Worm (Caenorhabditis elegans): Measurements from ENCODE around the gene best-1.
A peak's percentile ranks its signal among the peaks of the same experiment; 100 is the strongest.

best-1 gene

ce11 chrIV:13121396-13121795 lies 11.8 kb upstream of the best-1 start:
- TF ChIP-seq lin-35 (GFP tag; optimal IDR thresholded peaks at IDR 0.05) (no peak), zim-3 (tag; optimal IDR thresholded peaks at IDR 0.05) (no peak), ceh-27 (GFP tag; optimal IDR thresholded peaks at IDR 0.05) (no peak), B0261.1 (tag; optimal IDR thresholded peaks at IDR 0.05) (no peak), madf-10 (tag; optimal IDR thresholded peaks at IDR 0.05) (no peak), bed-2 (GFP tag; IDR thresholded peaks at IDR 0.05) (no peak), sea-2 (GFP tag; IDR thresholded peaks at IDR 0.05) (no peak)

ce11 chrIV:13118794-13119193 lies 9.2 kb upstream of the best-1 start, which contains the start of gene unc-30:
unc-30 (plus strand) TSS chrIV:13118977.
- peak; percentile 38 for TF ChIP-seq K12H6.12 (tag; optimal IDR thresholded peaks at IDR 0.05)
- no peak for TF ChIP-seq nhr-179 (tag; optimal IDR thresholded peaks at IDR 0.05)
- no peak for TF ChIP-seq nfya-2 (GFP tag; IDR thresholded peaks at IDR 0.05)
- no peak for TF ChIP-seq madf-10 (tag; optimal IDR thresholded peaks at IDR 0.05)
- TF ChIP-seq Y79H2A.3 (GFP tag; conservative IDR thresholded peaks at IDR 0.05) = no peak

ce11 chrIV:13116679-13117078 lies 7.1 kb upstream of the best-1 start:
- no peak for TF ChIP-seq dpl-1 (GFP tag; optimal IDR thresholded peaks at IDR 0.05)
- no peak for TF ChIP-seq F39B2.1 (GFP tag; IDR thresholded peaks at IDR 0.05)
- TF ChIP-seq snpc-3.4 (tag; optimal IDR thresholded peaks at IDR 0.05) = no peak
- no peak for TF ChIP-seq mel-28 (tag; optimal IDR thresholded peaks at IDR 0.05; ENCODE audit: borderline replicate concordance)
- no peak for TF ChIP-seq fkh-3 (tag; optimal IDR thresholded peaks at IDR 0.05)
- TF ChIP-seq ztf-6 (GFP tag; IDR thresholded peaks at IDR 0.05) = no peak
- no peak for TF ChIP-seq cebp-2 (GFP tag; IDR thresholded peaks at IDR 0.05)
- TF ChIP-seq rpc-1 (optimal IDR thresholded peaks at IDR 0.05) = no peak
- no peak for TF ChIP-seq rpc-1 (tag; optimal IDR thresholded peaks at IDR 0.05)
- no peak for TF ChIP-seq athp-1 (tag; optimal IDR thresholded peaks at IDR 0.05)
- TF ChIP-seq nhr-120 (GFP tag; IDR thresholded peaks at IDR 0.05) = no peak
- TF ChIP-seq aptf-3 (GFP tag; IDR thresholded peaks at IDR 0.05) = no peak
- no peak for TF ChIP-seq ztf-3 (GFP tag; optimal IDR thresholded peaks at IDR 0.05)
- TF ChIP-seq tbx-9 (tag; optimal IDR thresholded peaks at IDR 0.05; ENCODE audit: borderline replicate concordance) = no peak
- no peak for TF ChIP-seq ztf-25 (GFP tag; IDR thresholded peaks at IDR 0.05)
- TF ChIP-seq attf-5 (GFP tag; optimal IDR thresholded peaks at IDR 0.05) = no peak
- no peak for TF ChIP-seq hmg-20 (GFP tag; IDR thresholded peaks at IDR 0.05)
- no peak for TF ChIP-seq pbrm-1 (GFP tag; IDR thresholded peaks at IDR 0.05)

- no peak for TF ChIP-seq athp-1 (tag; optimal IDR thresholded peaks at IDR 0.05)
- TF ChIP-seq ceh-40 (GFP tag; IDR thresholded peaks at IDR 0.05) = no peak
- TF ChIP-seq F52B5.7 (tag; optimal IDR thresholded peaks at IDR 0.05) = no peak
Measured at ce11 chrIV:13112982-13113381, 3.4 kb upstream of the best-1 start, which contains the start of gene best-2. best-2 (minus strand) TSS chrIV:13113082.

ce11 chrIV:13110876-13111275 lies 1.3 kb upstream of the best-1 start:
- TF ChIP-seq B0035.1 (tag; optimal IDR thresholded peaks at IDR 0.05) (no peak), dox-1 (GFP tag; IDR thresholded peaks at IDR 0.05) (no peak), B0019.2 (GFP tag; conservative IDR thresholded peaks at IDR 0.05) (no peak), ceh-58 (GFP tag; IDR thresholded peaks at IDR 0.05) (no peak), repo-1 (tag; optimal IDR thresholded peaks at IDR 0.05) (no peak), tlf-1 (GFP tag; optimal IDR thresholded peaks at IDR 0.05) (no peak), Y67H2A.10 (GFP tag; conservative IDR thresholded peaks at IDR 0.05) (no peak), rpc-1 (optimal IDR thresholded peaks at IDR 0.05) (no peak), rpc-1 (tag; optimal IDR thresholded peaks at IDR 0.05) (no peak), B0261.1 (tag; optimal IDR thresholded peaks at IDR 0.05) (no peak), nfya-1 (tag; optimal IDR thresholded peaks at IDR 0.05; ENCODE audit: borderline replicate concordance, insufficient read depth) (no peak), nhr-179 (tag; optimal IDR thresholded peaks at IDR 0.05) (no peak), K11D2.4 (GFP tag; IDR thresholded peaks at IDR 0.05) (no peak), tbp1 (GFP tag; optimal IDR thresholded peaks at IDR 0.05) (no peak), ztf-18 (tag; optimal IDR thresholded peaks at IDR 0.05) (no peak), F23B12.7 (tag; optimal IDR thresholded peaks at IDR 0.05; ENCODE audit: insufficient read depth) (no peak), Y95B8A.8 (GFP tag; IDR thresholded peaks at IDR 0.05) (no peak), ets-4 (GFP tag; optimal IDR thresholded peaks at IDR 0.05) (no peak)

Measured in whole organism, young adult.